Fruit fly (Drosophila melanogaster): ENCODE measurements around the gene CG13239.

CG13239 gene

DNA sequence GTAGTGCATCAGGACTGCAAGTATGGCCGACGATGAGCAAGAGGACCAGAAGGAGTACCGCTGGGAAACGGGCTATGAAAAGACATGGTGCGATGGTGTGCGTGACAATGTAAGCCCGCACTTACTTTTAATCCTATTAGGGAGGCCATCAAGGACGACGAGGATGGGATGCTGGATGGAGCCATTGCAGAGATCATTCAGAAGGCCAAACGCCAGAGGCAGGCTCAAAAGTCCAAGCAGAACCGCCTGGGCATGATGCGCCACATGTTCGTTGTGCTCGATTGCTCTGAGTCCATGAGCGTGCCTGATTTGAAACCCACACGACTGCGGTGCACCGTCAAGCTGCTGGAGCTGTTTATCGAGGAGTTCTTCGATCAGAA, 18.7 kb downstream of the CG13239 start:
- TF ChIP-seq CG7101 (tag; optimal IDR thresholded peaks at IDR 0.05) (no peak), toe (GFP tag; optimal IDR thresholded peaks at IDR 0.05) (no peak), CG7045 (GFP tag; optimal IDR thresholded peaks at IDR 0.05) (no peak), tj (GFP tag; optimal IDR thresholded peaks at IDR 0.05) (no peak), CG11617 (GFP tag; optimal IDR thresholded peaks at IDR 0.05) (no peak), cnc (optimal IDR thresholded peaks at IDR 0.05) (no peak), Crg-1 (GFP tag; optimal IDR thresholded peaks at IDR 0.05) (no peak), Mnt (GFP tag; optimal IDR thresholded peaks at IDR 0.05) (no peak)

DNA sequence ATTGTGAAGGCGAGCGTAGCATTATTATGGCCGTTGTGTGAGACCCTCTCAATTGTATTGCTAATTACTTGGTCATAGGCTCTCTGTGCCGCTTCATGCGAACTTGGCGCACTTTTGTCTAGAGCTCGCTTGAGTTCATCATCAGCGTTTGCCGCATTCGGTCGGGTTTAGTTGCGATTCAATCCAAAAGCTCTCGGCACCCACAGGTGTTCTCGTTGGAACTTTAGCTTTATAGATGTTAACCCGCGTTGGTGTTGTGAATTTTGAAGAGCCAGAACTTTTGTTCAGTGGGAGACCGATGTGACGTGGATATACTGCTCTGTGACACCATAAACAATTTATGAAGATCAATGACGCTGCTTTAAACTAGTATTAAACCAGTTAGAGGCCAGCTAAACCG, 20.3 kb downstream of the CG13239 start, which contains the start of gene slif:
slif (plus strand) TSS at position 132 of the 400 bp plus-strand sequence.
- TF ChIP-seq Mnt (GFP tag; optimal IDR thresholded peaks at IDR 0.05), result no peak
- TF ChIP-seq CG7045 (GFP tag; optimal IDR thresholded peaks at IDR 0.05), result no peak
- no peak for TF ChIP-seq CG11617 (GFP tag; optimal IDR thresholded peaks at IDR 0.05)
- TF ChIP-seq CG33017 (tag; optimal IDR thresholded peaks at IDR 0.05), result no peak
- TF ChIP-seq CG1620 (GFP tag; optimal IDR thresholded peaks at IDR 0.05), result no peak
- no peak for TF ChIP-seq CG7101 (tag; optimal IDR thresholded peaks at IDR 0.05)
- no peak for TF ChIP-seq Clk (GFP tag; optimal IDR thresholded peaks at IDR 0.05)
- no peak for TF ChIP-seq pad (GFP tag; optimal IDR thresholded peaks at IDR 0.05)
- TF ChIP-seq CG12768 (GFP tag; optimal IDR thresholded peaks at IDR 0.05), result no peak
- TF ChIP-seq toe (GFP tag; optimal IDR thresholded peaks at IDR 0.05), result no peak
- TF ChIP-seq cnc (optimal IDR thresholded peaks at IDR 0.05), result no peak
- no peak for TF ChIP-seq tj (GFP tag; optimal IDR thresholded peaks at IDR 0.05)
- no peak for TF ChIP-seq ovo (GFP tag; optimal IDR thresholded peaks at IDR 0.05)
- TF ChIP-seq bab1 (GFP tag; optimal IDR thresholded peaks at IDR 0.05), result no peak
- no peak for TF ChIP-seq Crg-1 (GFP tag; optimal IDR thresholded peaks at IDR 0.05)
- TF ChIP-seq kay (GFP tag; ENCODE audit: borderline replicate concordance), result no peak
- no peak for TF ChIP-seq cic (GFP tag; optimal IDR thresholded peaks at IDR 0.05)

DNA sequence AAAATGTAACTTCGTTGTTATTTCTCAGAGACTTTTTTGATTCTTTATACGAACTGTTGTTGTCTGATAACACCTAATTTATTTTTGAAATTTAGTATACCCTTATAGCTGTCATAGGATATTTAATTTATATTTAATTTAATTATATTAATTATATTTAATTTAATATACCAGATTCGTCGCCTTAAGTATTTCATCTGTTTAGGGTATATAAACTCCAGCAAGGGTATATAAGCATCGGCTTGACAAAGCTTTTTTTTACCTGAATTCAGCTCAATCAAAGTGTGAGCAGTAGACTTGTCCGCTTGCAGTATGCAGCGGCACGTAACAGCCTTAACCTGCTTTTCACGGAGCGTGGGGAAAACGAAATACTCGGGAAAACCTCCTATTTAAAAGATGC, 23.1 kb downstream of the CG13239 start:
- no peak for TF ChIP-seq Hr96 (GFP tag; optimal IDR thresholded peaks at IDR 0.05)

DNA sequence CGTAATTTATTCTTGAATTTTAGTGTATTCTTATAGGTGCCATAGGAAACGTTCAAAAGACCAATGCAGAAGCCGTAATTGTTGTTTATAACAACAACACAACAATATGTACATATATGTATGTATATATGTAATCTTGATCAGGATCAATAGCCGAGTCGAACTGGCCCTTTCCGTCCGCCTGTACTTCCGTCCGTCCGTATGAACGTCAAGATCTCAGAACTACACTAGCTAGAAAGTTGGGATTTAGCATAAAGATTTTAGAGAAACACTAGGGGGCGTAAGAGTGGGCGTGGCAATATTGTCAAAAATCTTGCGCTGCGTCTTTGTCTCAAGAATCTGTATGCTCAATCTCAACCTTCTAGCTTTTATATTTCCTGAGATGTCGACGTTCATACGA, 23.9 kb downstream of the CG13239 start:
- no peak for TF ChIP-seq ovo (GFP tag; optimal IDR thresholded peaks at IDR 0.05)
- no peak for TF ChIP-seq CG5204 (GFP tag; optimal IDR thresholded peaks at IDR 0.05)
- no peak for TF ChIP-seq Mnt (GFP tag; optimal IDR thresholded peaks at IDR 0.05)
- no peak for TF ChIP-seq pad (GFP tag; optimal IDR thresholded peaks at IDR 0.05)
- no peak for TF ChIP-seq CG7045 (GFP tag; optimal IDR thresholded peaks at IDR 0.05)
- TF ChIP-seq toe (GFP tag; optimal IDR thresholded peaks at IDR 0.05), result no peak
- no peak for TF ChIP-seq kay (GFP tag; ENCODE audit: borderline replicate concordance)
- no peak for TF ChIP-seq bab1 (GFP tag; optimal IDR thresholded peaks at IDR 0.05)
- TF ChIP-seq Clk (GFP tag; optimal IDR thresholded peaks at IDR 0.05), result no peak
- TF ChIP-seq CG1620 (GFP tag; optimal IDR thresholded peaks at IDR 0.05), result no peak
- no peak for TF ChIP-seq cnc (optimal IDR thresholded peaks at IDR 0.05)
- no peak for TF ChIP-seq Crg-1 (GFP tag; optimal IDR thresholded peaks at IDR 0.05)
- no peak for TF ChIP-seq CG11617 (GFP tag; optimal IDR thresholded peaks at IDR 0.05)
- no peak for TF ChIP-seq cic (GFP tag; optimal IDR thresholded peaks at IDR 0.05)
- TF ChIP-seq CG14711 (tag; optimal IDR thresholded peaks at IDR 0.05), result no peak

DNA sequence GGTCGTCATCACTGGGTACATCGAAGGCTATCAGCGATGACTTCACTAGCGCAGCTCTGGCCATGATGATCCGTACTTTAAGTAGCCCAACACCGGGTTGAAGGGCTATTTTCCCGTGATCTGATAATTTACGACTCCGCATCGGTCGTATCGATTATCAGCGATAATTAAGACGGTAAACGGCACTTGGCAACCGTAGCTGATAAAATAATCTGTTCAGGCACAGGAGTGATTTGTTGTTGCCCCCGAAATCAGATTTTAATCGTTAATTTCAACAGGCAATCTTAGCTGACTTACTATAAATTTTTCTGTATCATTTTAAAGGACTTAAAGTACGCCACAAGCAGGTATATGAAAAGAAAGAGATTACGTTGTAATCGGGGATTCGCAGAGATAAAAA, 25.3 kb downstream of the CG13239 start:
- TF ChIP-seq Clk (GFP tag; optimal IDR thresholded peaks at IDR 0.05), result no peak
- TF ChIP-seq CG12768 (GFP tag; optimal IDR thresholded peaks at IDR 0.05), result no peak
- no peak for TF ChIP-seq CG14711 (tag; optimal IDR thresholded peaks at IDR 0.05)
- no peak for TF ChIP-seq CG5204 (GFP tag; optimal IDR thresholded peaks at IDR 0.05)
- no peak for TF ChIP-seq CG1620 (GFP tag; optimal IDR thresholded peaks at IDR 0.05)
- TF ChIP-seq cnc (optimal IDR thresholded peaks at IDR 0.05), result no peak
- no peak for TF ChIP-seq Mnt (GFP tag; optimal IDR thresholded peaks at IDR 0.05)
- no peak for TF ChIP-seq CG33017 (tag; optimal IDR thresholded peaks at IDR 0.05)
- TF ChIP-seq bab1 (GFP tag; optimal IDR thresholded peaks at IDR 0.05), result no peak
- no peak for TF ChIP-seq ovo (GFP tag; optimal IDR thresholded peaks at IDR 0.05)
- no peak for TF ChIP-seq Hr96 (GFP tag; optimal IDR thresholded peaks at IDR 0.05)
- no peak for TF ChIP-seq toe (GFP tag; optimal IDR thresholded peaks at IDR 0.05)
- no peak for TF ChIP-seq CG7045 (GFP tag; optimal IDR thresholded peaks at IDR 0.05)
- no peak for TF ChIP-seq tj (GFP tag; optimal IDR thresholded peaks at IDR 0.05)
- no peak for TF ChIP-seq kay (GFP tag; ENCODE audit: borderline replicate concordance)

DNA sequence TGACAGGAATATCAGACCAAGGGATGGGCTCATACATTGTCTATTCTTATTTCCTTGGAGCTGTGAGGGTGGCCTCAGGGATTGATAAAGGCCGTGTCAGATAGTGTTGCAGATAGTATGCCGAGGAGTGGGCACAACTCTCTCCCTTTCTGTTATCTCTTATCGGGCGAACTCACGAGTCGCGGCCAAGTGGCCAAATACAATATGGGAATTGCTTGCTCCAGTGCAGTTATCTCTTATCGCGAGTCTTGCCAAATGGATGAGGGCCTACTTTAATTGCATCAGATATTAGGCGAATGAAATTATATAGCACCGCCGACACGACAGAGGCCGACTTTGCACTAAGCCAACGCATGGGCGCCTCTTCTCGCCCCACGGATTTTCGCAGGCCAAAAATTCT, 26.4 kb downstream of the CG13239 start:
- TF ChIP-seq Mnt (GFP tag; optimal IDR thresholded peaks at IDR 0.05) (peak; percentile 15), CG7045 (GFP tag; optimal IDR thresholded peaks at IDR 0.05) (no peak), cic (GFP tag; optimal IDR thresholded peaks at IDR 0.05) (peak; percentile 70), Hr96 (GFP tag; optimal IDR thresholded peaks at IDR 0.05) (no peak), Clk (GFP tag; optimal IDR thresholded peaks at IDR 0.05) (no peak), CG12768 (GFP tag; optimal IDR thresholded peaks at IDR 0.05) (peak; percentile 65), CG1620 (GFP tag; optimal IDR thresholded peaks at IDR 0.05) (no peak)

DNA sequence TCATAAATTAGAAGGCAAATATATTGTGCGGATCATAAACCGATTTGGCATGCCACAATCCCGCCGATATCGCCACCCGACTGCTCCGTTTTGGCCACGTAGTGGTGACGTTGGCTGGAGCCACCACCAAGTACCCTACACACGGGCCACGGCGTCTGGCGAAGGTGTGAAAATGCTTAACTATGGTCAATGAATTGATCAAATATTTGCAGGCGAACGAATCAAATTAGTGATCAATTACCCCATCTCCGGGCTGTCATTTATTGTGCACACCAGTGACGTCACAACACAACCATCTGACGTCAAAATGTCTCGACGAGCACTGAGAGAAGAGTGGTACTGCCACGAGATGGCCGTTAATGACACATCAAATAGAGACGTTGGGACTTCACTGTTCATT, 27.1 kb downstream of the CG13239 start:
- TF ChIP-seq CG12768 (GFP tag; optimal IDR thresholded peaks at IDR 0.05) (no peak), ovo (GFP tag; optimal IDR thresholded peaks at IDR 0.05) (no peak), Hr96 (GFP tag; optimal IDR thresholded peaks at IDR 0.05) (no peak), Mnt (GFP tag; optimal IDR thresholded peaks at IDR 0.05) (no peak), toe (GFP tag; optimal IDR thresholded peaks at IDR 0.05) (no peak), Clk (GFP tag; optimal IDR thresholded peaks at IDR 0.05) (no peak), Crg-1 (GFP tag; optimal IDR thresholded peaks at IDR 0.05) (no peak), kay (GFP tag; ENCODE audit: borderline replicate concordance) (no peak), tj (GFP tag; optimal IDR thresholded peaks at IDR 0.05) (no peak), bab1 (GFP tag; optimal IDR thresholded peaks at IDR 0.05) (no peak), CG33017 (tag; optimal IDR thresholded peaks at IDR 0.05) (no peak), pad (GFP tag; optimal IDR thresholded peaks at IDR 0.05) (no peak), CG7045 (GFP tag; optimal IDR thresholded peaks at IDR 0.05) (no peak), CG14711 (tag; optimal IDR thresholded peaks at IDR 0.05) (no peak), cnc (optimal IDR thresholded peaks at IDR 0.05) (no peak), CG1620 (GFP tag; optimal IDR thresholded peaks at IDR 0.05) (no peak), CG7101 (tag; optimal IDR thresholded peaks at IDR 0.05) (no peak), CG5204 (GFP tag; optimal IDR thresholded peaks at IDR 0.05) (no peak)

Measured in whole organism, adult.